Worm (Caenorhabditis elegans): ENCODE data around the gene his-64.

his-64 gene

DNA sequence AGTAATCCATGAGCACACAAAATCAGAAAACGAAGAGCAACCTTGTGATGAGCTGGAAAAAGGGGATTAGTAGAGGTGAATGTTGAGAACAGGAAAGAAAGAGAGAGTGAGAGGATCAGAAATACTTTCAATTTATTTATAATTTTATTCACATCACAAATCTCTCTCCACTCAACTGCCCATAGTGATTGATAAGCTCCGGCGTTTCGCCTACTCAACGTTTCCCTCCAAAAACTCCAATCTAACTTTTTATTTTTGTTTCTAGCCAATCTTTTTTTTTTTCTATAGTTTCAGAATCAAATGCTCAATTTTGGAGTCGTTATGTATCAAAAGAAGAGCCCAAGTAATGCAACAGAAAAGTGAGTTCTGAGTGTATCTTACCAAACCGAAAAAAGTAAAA lies 18.5 kb downstream of the his-64 start, which contains the start of gene kin-4:
TSS of gene kin-4 (plus strand) at position 301 of the 400 bp plus-strand sequence.
- TF ChIP-seq C34B4.2 (tag; optimal IDR thresholded peaks at IDR 0.05) = no peak
- TF ChIP-seq dsc-1 (tag; optimal IDR thresholded peaks at IDR 0.05) = peak; percentile 20
- TF ChIP-seq fkh-8 (tag; optimal IDR thresholded peaks at IDR 0.05) = peak; percentile 17
- TF ChIP-seq egl-27 (tag; optimal IDR thresholded peaks at IDR 0.05) = no peak

DNA sequence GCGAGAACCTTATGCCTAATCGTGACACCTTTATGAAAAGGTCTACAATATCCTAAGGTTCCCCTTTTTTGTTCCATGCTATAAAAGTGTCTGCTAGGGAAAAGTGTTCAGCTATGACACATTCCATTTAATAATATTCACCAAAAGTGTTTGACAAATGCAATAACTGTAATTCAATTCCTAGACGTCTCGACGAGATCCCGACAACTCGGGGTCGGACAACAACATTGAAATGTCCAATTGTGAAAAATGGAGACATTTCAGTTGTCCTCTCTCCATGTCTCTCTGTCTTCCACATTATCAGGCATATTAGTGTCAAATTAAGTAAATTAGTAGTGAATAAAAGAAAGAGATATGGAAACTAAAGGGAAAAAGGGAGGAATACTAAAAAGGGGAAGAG lies 24.5 kb downstream of the his-64 start:
- TF ChIP-seq lin-14 (GFP tag; optimal IDR thresholded peaks at IDR 0.05) (peak; percentile 30), Y116A8C.19 (tag; optimal IDR thresholded peaks at IDR 0.05; ENCODE audit: borderline replicate concordance) (no peak)

DNA sequence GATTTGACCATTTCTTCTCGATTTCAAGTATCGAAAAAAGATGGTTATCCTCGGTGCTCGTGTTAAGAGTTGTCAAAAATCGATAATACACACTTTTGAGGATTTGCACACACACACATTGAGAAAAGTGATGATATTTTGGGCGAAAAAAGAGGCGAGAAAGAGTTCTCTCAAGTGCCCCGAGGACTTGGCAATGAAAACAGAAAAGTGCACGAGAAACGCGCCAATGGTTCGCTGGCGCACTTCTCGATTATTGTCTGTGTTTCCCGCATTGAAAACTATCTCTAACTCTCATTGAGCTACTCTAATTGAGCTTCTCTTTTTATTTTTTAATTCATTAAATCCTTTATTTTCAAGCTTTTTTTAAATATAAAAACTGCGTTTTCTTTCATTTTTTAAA lies 26.8 kb downstream of the his-64 start:
- TF ChIP-seq fkh-8 (tag; optimal IDR thresholded peaks at IDR 0.05) (peak; percentile 44), zip-4 (GFP tag; optimal IDR thresholded peaks at IDR 0.05) (peak; percentile 15), C16A3.4 (tag; optimal IDR thresholded peaks at IDR 0.05) (peak; percentile 38), aly-2 (tag; optimal IDR thresholded peaks at IDR 0.05) (peak; percentile 58), hlh-17 (GFP tag; optimal IDR thresholded peaks at IDR 0.05; ENCODE audit: borderline replicate concordance) (no peak), snu-23 (GFP tag; optimal IDR thresholded peaks at IDR 0.05) (peak; percentile 79), egl-13 (tag; optimal IDR thresholded peaks at IDR 0.05) (peak; percentile 42), lin-15B (tag; optimal IDR thresholded peaks at IDR 0.05) (peak; percentile 1), ama-1 (optimal IDR thresholded peaks at IDR 0.05) (no peak), nhr-11 (tag; optimal IDR thresholded peaks at IDR 0.05) (no peak), nhr-20 (tag; optimal IDR thresholded peaks at IDR 0.05) (peak; percentile 73), mef-2 (tag; optimal IDR thresholded peaks at IDR 0.05) (peak; percentile 13), ceh-8 (GFP tag; optimal IDR thresholded peaks at IDR 0.05) (peak; percentile 27), dsc-1 (tag; optimal IDR thresholded peaks at IDR 0.05) (peak; percentile 74), snpc-4 (tag; optimal IDR thresholded peaks at IDR 0.05) (peak; percentile 67), elt-2 (tag; optimal IDR thresholded peaks at IDR 0.05) (no peak), swsn-7 (tag; optimal IDR thresholded peaks at IDR 0.05) (peak; percentile 78), dpl-1 (GFP tag; optimal IDR thresholded peaks at IDR 0.05) (peak; percentile 66 to 76 (median 73)), unc-30 (tag; optimal IDR thresholded peaks at IDR 0.05) (no peak), isw-1 (GFP tag; IDR thresholded peaks at IDR 0.05) (peak; percentile 52), hpl-2 (GFP tag; optimal IDR thresholded peaks at IDR 0.05) (no peak), zag-1 (tag; optimal IDR thresholded peaks at IDR 0.05) (no peak), nhr-12 (tag; optimal IDR thresholded peaks at IDR 0.05) (no peak), rnt-1 (tag; optimal IDR thresholded peaks at IDR 0.05) (peak; percentile 87), unc-98 (GFP tag; IDR thresholded peaks at IDR 0.05) (no peak), lin-14 (GFP tag; optimal IDR thresholded peaks at IDR 0.05) (peak; percentile 91), mdl-1 (tag; optimal IDR thresholded peaks at IDR 0.05) (peak in 1 of 2 experiments; percentile 43), unc-86 (tag; optimal IDR thresholded peaks at IDR 0.05) (peak; percentile 57), ceh-90 (tag; optimal IDR thresholded peaks at IDR 0.05) (no peak), irx-1 (tag; optimal IDR thresholded peaks at IDR 0.05) (peak; percentile 58), nhr-77 (tag; optimal IDR thresholded peaks at IDR 0.05) (peak; percentile 42), unc-130 (tag; optimal IDR thresholded peaks at IDR 0.05) (peak; percentile 45), jun-1 (tag; optimal IDR thresholded peaks at IDR 0.05) (peak; percentile 45), lin-35 (GFP tag; optimal IDR thresholded peaks at IDR 0.05) (peak; percentile 73 to 75), skn-1 (tag; optimal IDR thresholded peaks at IDR 0.05) (peak; percentile 65), fos-1 (tag; optimal IDR thresholded peaks at IDR 0.05) (peak; percentile 21), nhr-47 (tag; optimal IDR thresholded peaks at IDR 0.05) (peak; percentile 80), efl-1 (optimal IDR thresholded peaks at IDR 0.05) (peak; percentile 72), efl-1 (GFP tag; optimal IDR thresholded peaks at IDR 0.05 in 1 of 2) (peak; percentile 28 to 72), ceh-88 (GFP tag; IDR thresholded peaks at IDR 0.05) (no peak), ceh-63 (GFP tag; optimal IDR thresholded peaks at IDR 0.05) (no peak), ztf-11 (tag; optimal IDR thresholded peaks at IDR 0.05) (no peak), tbx-2 (tag; optimal IDR thresholded peaks at IDR 0.05) (peak; percentile 71), C34B4.2 (tag; optimal IDR thresholded peaks at IDR 0.05) (no peak), nhr-90 (tag; optimal IDR thresholded peaks at IDR 0.05; ENCODE audit: poor library complexity) (peak; percentile 44), fkh-10 (GFP tag; optimal IDR thresholded peaks at IDR 0.05) (peak; percentile 57), C04F5.9 (tag; optimal IDR thresholded peaks at IDR 0.05) (peak; percentile 43)
